Worm (Caenorhabditis elegans): ENCODE measurements around the gene wee-1.1.
A peak's percentile ranks its signal among the peaks of the same experiment; 100 is the strongest.

wee-1.1 gene

DNA sequence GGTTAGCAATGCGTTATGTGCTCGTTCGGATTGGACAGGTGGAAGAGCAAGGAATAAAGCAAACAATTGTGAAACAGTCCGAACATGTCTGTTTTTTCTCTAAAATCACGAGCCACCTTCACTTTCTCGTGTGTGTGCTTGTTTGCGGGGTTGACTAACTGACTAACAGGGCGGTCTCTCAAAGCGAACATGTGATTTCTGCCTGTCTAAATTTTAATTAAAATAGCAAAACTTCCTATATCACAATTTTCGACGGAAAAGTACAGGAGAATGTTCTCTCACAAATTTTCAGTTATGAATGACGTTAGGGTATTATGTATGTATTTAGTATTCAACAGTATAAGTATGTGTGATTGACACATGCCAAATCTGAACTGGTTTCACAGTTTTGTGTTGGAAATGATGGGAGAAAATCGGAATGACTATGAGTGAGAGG, 38.6 kb upstream of the wee-1.1 start (continued):
- TF ChIP-seq mel-28 (tag; optimal IDR thresholded peaks at IDR 0.05; ENCODE audit: borderline replicate concordance) (no peak), B0336.3 (GFP tag; IDR thresholded peaks at IDR 0.05) (0 out of 2 replicates have a peak, but pooled peaks have one; percentile 25), xnd-1 (tag; optimal IDR thresholded peaks at IDR 0.05) (no peak), tlf-1 (GFP tag; optimal IDR thresholded peaks at IDR 0.05) (peak; percentile 39), rcor-1 (GFP tag; IDR thresholded peaks at IDR 0.05) (no peak), Y53G8AR.9 (GFP tag; conservative IDR thresholded peaks at IDR 0.05) (0 out of 2 replicates have a peak, but pooled peaks have one; percentile 46), lin-54 (GFP tag; optimal IDR thresholded peaks at IDR 0.05) (no peak), lin-40 (tag; optimal IDR thresholded peaks at IDR 0.05) (no peak), lsy-27 (tag; optimal IDR thresholded peaks at IDR 0.05; ENCODE audit: borderline replicate concordance, insufficient read depth) (no peak), repo-1 (tag; optimal IDR thresholded peaks at IDR 0.05) (no peak)

DNA sequence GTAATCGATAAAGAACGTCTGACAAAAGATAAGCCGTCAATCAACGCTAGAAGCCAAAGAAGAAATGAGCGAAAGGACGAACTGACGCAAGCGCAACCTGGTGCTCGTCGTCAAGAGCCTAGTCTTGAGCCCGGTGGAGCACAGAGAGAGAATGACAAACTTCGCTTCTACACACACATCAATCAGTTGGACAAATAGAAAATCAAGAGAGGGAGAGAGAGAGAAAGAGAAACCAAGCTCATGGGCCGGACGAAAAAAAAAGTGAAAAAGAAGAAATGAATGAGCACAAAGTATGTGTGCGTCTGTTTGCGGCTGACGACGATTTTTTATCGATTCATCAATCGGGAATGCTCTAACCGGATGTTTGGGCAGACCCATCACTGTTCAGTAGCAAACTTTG, 37.8 kb upstream of the wee-1.1 start:
- 0 out of 2 replicates have a peak, but pooled peaks have one; percentile 14 for TF ChIP-seq dox-1 (GFP tag; IDR thresholded peaks at IDR 0.05)
- TF ChIP-seq pha-4 (tag; optimal IDR thresholded peaks at IDR 0.05) = peak; percentile 43
- TF ChIP-seq ama-1 (optimal IDR thresholded peaks at IDR 0.05) = peak; percentile 33
- TF ChIP-seq ama-1 (GFP tag; optimal IDR thresholded peaks at IDR 0.05) = no peak
- peak; percentile 14; the same call in 1 of the 2 replicates for TF ChIP-seq hmg-1.2 (GFP tag; IDR thresholded peaks at IDR 0.05)
- TF ChIP-seq ekl-4 (GFP tag; IDR thresholded peaks at IDR 0.05) = peak; percentile 27; the same call in 1 of the 2 replicates
- no peak for TF ChIP-seq snpc-4 (GFP tag; optimal IDR thresholded peaks at IDR 0.05)
- TF ChIP-seq snpc-4 (tag; optimal IDR thresholded peaks at IDR 0.05) = no peak
- TF ChIP-seq nfya-1 (tag; optimal IDR thresholded peaks at IDR 0.05; ENCODE audit: borderline replicate concordance, insufficient read depth) = no peak
- TF ChIP-seq zfh-2 (GFP tag; conservative IDR thresholded peaks at IDR 0.05) = peak; percentile 41
- no peak for TF ChIP-seq Y95B8A.8 (GFP tag; IDR thresholded peaks at IDR 0.05)
- TF ChIP-seq madf-8 (GFP tag; conservative IDR thresholded peaks at IDR 0.05) = no peak
- 0 out of 2 replicates have a peak, but pooled peaks have one; percentile 35 for TF ChIP-seq mcd-1 (GFP tag; IDR thresholded peaks at IDR 0.05)

DNA sequence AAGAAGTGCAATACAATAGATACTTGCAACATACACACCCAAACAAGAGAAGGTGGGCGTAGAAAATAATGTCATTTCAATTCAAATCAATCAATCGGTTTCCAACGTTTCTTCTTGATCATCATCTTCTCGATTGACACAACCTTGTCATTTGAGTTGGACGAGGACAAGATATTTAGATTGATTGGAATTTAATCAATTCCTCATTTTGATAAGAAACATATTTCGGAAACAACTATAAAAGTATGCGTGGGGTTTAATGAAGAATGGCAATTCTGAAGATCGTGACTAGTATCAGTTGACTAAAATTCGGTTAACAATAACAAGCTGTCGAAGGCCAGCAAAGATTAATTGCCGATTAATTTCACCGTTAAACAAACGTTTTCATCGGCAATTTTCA, 37.3 kb upstream of the wee-1.1 start:
- TF ChIP-seq let-607 (tag; optimal IDR thresholded peaks at IDR 0.05) (peak; percentile 93 to 94), nhr-80 (tag; optimal IDR thresholded peaks at IDR 0.05) (peak; percentile 72), mxl-1 (tag; optimal IDR thresholded peaks at IDR 0.05) (no peak), zim-3 (tag; optimal IDR thresholded peaks at IDR 0.05) (no peak), ZK185.1 (tag; optimal IDR thresholded peaks at IDR 0.05; ENCODE audit: poor library complexity, severe bottlenecking) (peak; percentile 29)

DNA sequence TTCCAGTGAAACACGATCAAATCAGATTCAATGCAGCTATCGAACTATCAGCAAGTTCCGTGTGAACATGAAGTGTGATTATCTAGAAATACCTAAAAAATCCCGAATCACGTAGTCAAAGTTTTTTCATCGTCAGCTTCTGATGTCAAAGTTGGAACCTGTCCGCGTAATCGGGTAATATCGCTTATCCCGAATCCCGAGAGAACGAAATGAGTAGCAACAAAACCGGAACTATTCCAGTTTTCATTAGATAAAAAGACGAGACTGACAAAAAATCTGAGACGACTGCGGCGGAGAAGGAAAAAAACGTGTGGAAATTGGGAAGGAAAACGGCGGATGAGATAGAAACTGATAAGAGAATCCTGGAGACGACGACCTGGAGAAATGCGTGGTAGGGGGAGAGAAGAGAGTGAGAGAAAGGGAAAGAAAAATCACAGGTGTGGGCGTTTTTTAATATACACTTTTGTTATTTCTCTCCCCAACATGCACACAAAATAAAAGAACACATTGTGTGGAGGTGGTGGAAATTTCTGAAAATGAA, 36.7 kb upstream of the wee-1.1 start:
- 0 out of 2 replicates have a peak, but pooled peaks have one; percentile 28 for TF ChIP-seq Y56A3A.18 (GFP tag; IDR thresholded peaks at IDR 0.05)
- TF ChIP-seq F49E8.2 (tag; optimal IDR thresholded peaks at IDR 0.05; ENCODE audit: insufficient read depth) = no peak
- no peak for TF ChIP-seq K12H6.12 (tag; optimal IDR thresholded peaks at IDR 0.05)
- peak; percentile 89 for TF ChIP-seq ama-1 (optimal IDR thresholded peaks at IDR 0.05)
- TF ChIP-seq ama-1 (GFP tag; optimal IDR thresholded peaks at IDR 0.05) = no peak
- no peak for TF ChIP-seq mel-28 (tag; optimal IDR thresholded peaks at IDR 0.05; ENCODE audit: borderline replicate concordance)
- no peak for TF ChIP-seq nhr-27 (tag; optimal IDR thresholded peaks at IDR 0.05)
- no peak; the same call in 1 of the 2 replicates for TF ChIP-seq dox-1 (GFP tag; IDR thresholded peaks at IDR 0.05)
- no peak for TF ChIP-seq ceh-27 (GFP tag; optimal IDR thresholded peaks at IDR 0.05)
- TF ChIP-seq ztf-6 (GFP tag; IDR thresholded peaks at IDR 0.05) = no peak
- no peak for TF ChIP-seq F23B12.7 (tag; optimal IDR thresholded peaks at IDR 0.05; ENCODE audit: insufficient read depth)
- 0 out of 2 replicates have a peak, but pooled peaks have one; percentile 8 for TF ChIP-seq mcd-1 (GFP tag; IDR thresholded peaks at IDR 0.05)
- no peak for TF ChIP-seq F57A8.1 (GFP tag; optimal IDR thresholded peaks at IDR 0.05)
- TF ChIP-seq hmg-1.2 (GFP tag; IDR thresholded peaks at IDR 0.05) = no peak
- TF ChIP-seq let-607 (tag; optimal IDR thresholded peaks at IDR 0.05) = no peak
- no peak for TF ChIP-seq sea-2 (GFP tag; IDR thresholded peaks at IDR 0.05)
- no peak for TF ChIP-seq cebp-1 (GFP tag; IDR thresholded peaks at IDR 0.05)
- no peak for TF ChIP-seq cebp-1 (tag; optimal IDR thresholded peaks at IDR 0.05)
- peak; percentile 41; the same call in 1 of the 2 replicates for TF ChIP-seq zfh-2 (GFP tag; conservative IDR thresholded peaks at IDR 0.05)
- no peak for TF ChIP-seq D2030.7 (GFP tag; IDR thresholded peaks at IDR 0.05)
- no peak for TF ChIP-seq hlh-12 (tag; optimal IDR thresholded peaks at IDR 0.05)
